Fruit fly (Drosophila melanogaster): Measurements from ENCODE around the gene CG9213.

The CG9213 gene

dm6 chrX:15593477-15594229 lies 19.3 kb upstream of the CG9213 start, which contains the start of gene Chsy (continued):
- TF ChIP-seq CG13894 (tag; optimal IDR thresholded peaks at IDR 0.05) (no peak), ham (GFP tag; IDR thresholded peaks at IDR 0.05) (no peak), CG15601 (tag; optimal IDR thresholded peaks at IDR 0.05) (no peak), CG11456 (GFP tag; IDR thresholded peaks at IDR 0.05) (no peak), cg (GFP tag; optimal IDR thresholded peaks at IDR 0.05) (no peak), C15 (GFP tag; IDR thresholded peaks at IDR 0.05) (no peak), Gsc (GFP tag; IDR thresholded peaks at IDR 0.05) (no peak), Elba2 (GFP tag; optimal IDR thresholded peaks at IDR 0.05) (peak; percentile 1), CG2199 (GFP tag; IDR thresholded peaks at IDR 0.05) (peak; percentile 69), psq (GFP tag; optimal IDR thresholded peaks at IDR 0.05) (no peak), pnt (GFP tag; optimal IDR thresholded peaks at IDR 0.05) (no peak), CG9609 (GFP tag; optimal IDR thresholded peaks at IDR 0.05) (no peak), ERR (GFP tag; optimal IDR thresholded peaks at IDR 0.05) (no peak), Neu2 (GFP tag; optimal IDR thresholded peaks at IDR 0.05; ENCODE audit: borderline replicate concordance) (no peak), pita (GFP tag; optimal IDR thresholded peaks at IDR 0.05) (no peak), zen2 (GFP tag; IDR thresholded peaks at IDR 0.05; ENCODE audit: partially characterized antibody) (no peak), CG12659 (GFP tag; optimal IDR thresholded peaks at IDR 0.05) (no peak), CG10959 (GFP tag; IDR thresholded peaks at IDR 0.05) (no peak), Mrtf (GFP tag; IDR thresholded peaks at IDR 0.05) (no peak), CG13775 (GFP tag; optimal IDR thresholded peaks at IDR 0.05) (peak; percentile 6), seq (GFP tag; IDR thresholded peaks at IDR 0.05) (no peak; the same call in 1 of the 2 replicates), CG10209 (GFP tag; optimal IDR thresholded peaks at IDR 0.05) (no peak), pfk (GFP tag; optimal IDR thresholded peaks at IDR 0.05) (no peak), CG7357 (GFP tag; IDR thresholded peaks at IDR 0.05) (no peak), CG18011 (GFP tag; optimal IDR thresholded peaks at IDR 0.05) (no peak), dati (GFP tag; IDR thresholded peaks at IDR 0.05) (no peak), Dbx (GFP tag; IDR thresholded peaks at IDR 0.05) (0 out of 3 replicates have a peak, but pooled peaks have one; percentile 11), ranshi (GFP tag; IDR thresholded peaks at IDR 0.05) (peak; percentile 22; the same call in 1 of the 2 replicates), Ets97D (GFP tag; optimal IDR thresholded peaks at IDR 0.05) (no peak), CG9876 (GFP tag; optimal IDR thresholded peaks at IDR 0.05) (no peak), CG1024 (GFP tag; IDR thresholded peaks at IDR 0.05) (peak; percentile 16; the same call in 1 of the 2 replicates), CG1529 (GFP tag; optimal IDR thresholded peaks at IDR 0.05) (no peak), unc-4 (GFP tag; IDR thresholded peaks at IDR 0.05; ENCODE audit: partially characterized antibody) (no peak), CG16813 (GFP tag; IDR thresholded peaks at IDR 0.05; ENCODE audit: partially characterized antibody) (no peak), CG34422 (GFP tag; IDR thresholded peaks at IDR 0.05) (peak; percentile 26; the same call in 1 of the 3 replicates), Mes4 (GFP tag; optimal IDR thresholded peaks at IDR 0.05) (no peak), CG31388 (GFP tag; optimal IDR thresholded peaks at IDR 0.05) (no peak), CG7987 (GFP tag; optimal IDR thresholded peaks at IDR 0.05) (no peak), trh (GFP tag; optimal IDR thresholded peaks at IDR 0.05) (no peak), CG1233 (GFP tag; optimal IDR thresholded peaks at IDR 0.05) (no peak), Bgb (GFP tag; IDR thresholded peaks at IDR 0.05; ENCODE audit: partially characterized antibody) (0 out of 2 replicates have a peak, but pooled peaks have one; percentile 10), NFAT (GFP tag; IDR thresholded peaks at IDR 0.05) (peak; percentile 46; the same call in 1 of the 2 replicates), CG4707 (GFP tag; optimal IDR thresholded peaks at IDR 0.05) (no peak), fu2 (GFP tag; optimal IDR thresholded peaks at IDR 0.05) (no peak), sob (GFP tag; IDR thresholded peaks at IDR 0.05) (no peak), HLH3B (GFP tag; IDR thresholded peaks at IDR 0.05) (no peak), Asciz (GFP tag; optimal IDR thresholded peaks at IDR 0.05) (no peak), wek (GFP tag; optimal IDR thresholded peaks at IDR 0.05) (no peak), D19B (GFP tag; optimal IDR thresholded peaks at IDR 0.05) (no peak)
